Fruit fly (Drosophila melanogaster) whole organism, embryonic: ENCODE data around the gene Pdcd4.

Experiments used
- Blimp-1 ChIP-seq: fragments of 200-800 bp; sonication (Bioruptor generic); optimal IDR thresholded peaks from 3 replicates; lab custom pipeline; 2018; ENCODE audit warnings: missing biosample characterization, missing genetic modification characterization, mild to moderate bottlenecking, moderate library complexity, missing genetic modification reagents
- CG10959 ChIP-seq: fragments of 200-800 bp; sonication (Bioruptor generic); IDR thresholded peaks from 2 replicates; pipeline ENCODE4 v1.3.6; 2022; ENCODE audit warnings: missing biosample characterization, missing genetic modification characterization
- CG10979 ChIP-seq: fragments of 200-800 bp; sonication (Bioruptor generic); optimal IDR thresholded peaks from 2 replicates; lab custom pipeline; 2018; ENCODE audit warnings: missing biosample characterization, mild to moderate bottlenecking, missing genetic modification characterization, moderate library complexity
- CG12659 ChIP-seq: fragments of 200-800 bp; sonication (Bioruptor generic); optimal IDR thresholded peaks from 3 replicates; lab custom pipeline; 2017; ENCODE audit warnings: mild to moderate bottlenecking, missing biosample characterization, missing genetic modification reagents, missing genetic modification characterization
- CG13296 ChIP-seq: fragments of 200-800 bp; sonication (Bioruptor generic); optimal IDR thresholded peaks from 3 replicates; lab custom pipeline; 2018; ENCODE audit warnings: missing biosample characterization, mild to moderate bottlenecking, missing genetic modification characterization
- CG14710 ChIP-seq: fragments of 200-800 bp; sonication (Bioruptor generic); optimal IDR thresholded peaks from 3 replicates; lab custom pipeline; 2019; ENCODE audit warnings: missing biosample characterization, mild to moderate bottlenecking, missing genetic modification characterization, moderate library complexity
- CG16863 ChIP-seq: fragments of 200-800 bp; sonication (Bioruptor generic); optimal IDR thresholded peaks from 3 replicates; lab custom pipeline; 2016; ENCODE audit warnings: missing biosample characterization, missing genetic modification characterization
- CG17385 ChIP-seq: fragments of 200-800 bp; sonication (Bioruptor generic); optimal IDR thresholded peaks from 3 replicates; lab custom pipeline; 2018; ENCODE audit warnings: missing biosample characterization, mild to moderate bottlenecking, missing genetic modification characterization
- CG18262 ChIP-seq: fragments of 200-800 bp; optimal IDR thresholded peaks from 3 replicates; lab custom pipeline; 2019; ENCODE audit warnings: missing biosample characterization, mild to moderate bottlenecking, missing genetic modification characterization, moderate library complexity
- CG2678 ChIP-seq: fragments of 200-800 bp; sonication (Bioruptor generic); optimal IDR thresholded peaks from 3 replicates; lab custom pipeline; 2019; ENCODE audit warnings: missing biosample characterization, mild to moderate bottlenecking, missing genetic modification characterization, moderate library complexity
- CG34422 ChIP-seq: fragments of 200-800 bp; sonication (Bioruptor generic); IDR thresholded peaks from 3 replicates; pipeline ENCODE4 v1.3.6; 2022; ENCODE audit warnings: missing biosample characterization, missing genetic modification characterization
- CG3726 ChIP-seq: fragments of 200-800 bp; sonication (Bioruptor generic); IDR thresholded peaks from 3 replicates; pipeline ENCODE4, ENCODE4 v1.3.6; 2022; ENCODE audit warnings: missing biosample characterization, missing genetic modification characterization
- CG6254 ChIP-seq: fragments of 200-800 bp; sonication (Bioruptor generic); optimal IDR thresholded peaks from 3 replicates; lab custom pipeline; 2017; ENCODE audit warnings: mild to moderate bottlenecking, missing biosample characterization, missing genetic modification reagents, missing genetic modification characterization
- CG9932 ChIP-seq: fragments of 200-800 bp; sonication (Bioruptor generic); IDR thresholded peaks from 2 replicates; pipeline ENCODE4 v1.3.6; 2022; ENCODE audit warnings: missing biosample characterization, missing genetic modification characterization
- Chrac-16 ChIP-seq: fragments of 200-800 bp; sonication (Bioruptor generic); optimal IDR thresholded peaks from 3 replicates; lab custom pipeline; 2016; ENCODE audit warnings: missing biosample characterization, missing genetic modification characterization
- Dek ChIP-seq: fragments of 200-800 bp; sonication (Bioruptor generic); optimal IDR thresholded peaks from 3 replicates; lab custom pipeline; 2019; ENCODE audit warnings: missing biosample characterization, mild to moderate bottlenecking, missing genetic modification characterization, moderate library complexity
- Dll ChIP-seq: fragments of 200-800 bp; sonication (Bioruptor generic); IDR thresholded peaks from 4 replicates; pipeline ENCODE4 v1.3.6; 2022; ENCODE audit warnings: missing biosample characterization, missing genetic modification characterization; ENCODE audit not compliant: partially characterized antibody
- Fer2 ChIP-seq: fragments of 200-800 bp; sonication (Bioruptor generic); optimal IDR thresholded peaks from 2 replicates; lab custom pipeline; 2018; ENCODE audit warnings: missing biosample characterization, mild to moderate bottlenecking, missing genetic modification characterization, moderate library complexity
- HLH3B ChIP-seq: fragments of 200-800 bp; sonication (Bioruptor generic); IDR thresholded peaks from 2 replicates; pipeline ENCODE4 v1.3.6; 2022; ENCODE audit warnings: missing biosample characterization, missing genetic modification characterization
- Hr78 ChIP-seq, 2 experiments: fragments of 200-800 bp in 1 of 2; fragments of >200 bp in 1 of 2; sonication (Bioruptor generic) in 1 of 2; optimal IDR thresholded peaks; 2 replicates each; lab custom pipeline; 2017 to 2019; ENCODE audit warnings: missing biosample characterization in 2 of 2, missing genetic modification characterization in 2 of 2, mild to moderate bottlenecking in 1 of 2, moderate library complexity in 1 of 2
- NfI ChIP-seq: fragments of 200-800 bp; sonication (Bioruptor generic); optimal IDR thresholded peaks from 3 replicates; lab custom pipeline; 2018; ENCODE audit warnings: missing biosample characterization, mild to moderate bottlenecking, missing genetic modification characterization, moderate library complexity
- Ravus ChIP-seq: fragments of 200-800 bp; sonication (Bioruptor generic); IDR thresholded peaks from 2 replicates; pipeline ENCODE4 v1.3.6; 2022; ENCODE audit warnings: missing biosample characterization, missing genetic modification characterization
- Sox102F ChIP-seq: fragments of 200-800 bp; sonication (Bioruptor generic); optimal IDR thresholded peaks from 2 replicates; lab custom pipeline; 2018; ENCODE audit warnings: missing biosample characterization, mild to moderate bottlenecking, missing genetic modification characterization, moderate library complexity
- Xrp1 ChIP-seq: fragments of 200-800 bp; sonication (Bioruptor generic); IDR thresholded peaks from 2 replicates; pipeline ENCODE4 v1.3.6; 2022; ENCODE audit warnings: missing biosample characterization, missing genetic modification characterization
- bigmax ChIP-seq: fragments of 200-800 bp; sonication (Bioruptor generic); optimal IDR thresholded peaks from 2 replicates; lab custom pipeline; 2018; ENCODE audit warnings: missing biosample characterization, mild to moderate bottlenecking, missing genetic modification characterization
- cg ChIP-seq: fragments of 200-800 bp; sonication (Bioruptor generic); optimal IDR thresholded peaks from 3 replicates; lab custom pipeline; 2019; ENCODE audit warnings: missing biosample characterization, mild to moderate bottlenecking, missing genetic modification characterization, moderate library complexity
- cwo ChIP-seq: fragments of 200-800 bp; sonication (Bioruptor generic); optimal IDR thresholded peaks from 3 replicates; lab custom pipeline; 2017; ENCODE audit warnings: missing biosample characterization, missing genetic modification characterization, mild to moderate bottlenecking, moderate library complexity, missing genetic modification reagents
- danr ChIP-seq: fragments of 200-800 bp; sonication (Bioruptor generic); IDR thresholded peaks from 2 replicates; pipeline ENCODE4 v1.3.6; 2022; ENCODE audit warnings: missing biosample characterization, missing genetic modification characterization
- dmrt99B ChIP-seq: fragments of 200-800 bp; sonication (Bioruptor generic); optimal IDR thresholded peaks from 2 replicates; lab custom pipeline; 2018; ENCODE audit warnings: missing biosample characterization, mild to moderate bottlenecking, missing genetic modification characterization, moderate library complexity
- ems ChIP-seq: fragments of 200-800 bp; sonication (Bioruptor generic); optimal IDR thresholded peaks from 3 replicates; lab custom pipeline; 2016; ENCODE audit warnings: missing biosample characterization, missing genetic modification characterization
- eve ChIP-seq, 2 experiments: fragments of >200 bp; optimal IDR thresholded peaks; 2 replicates each; lab custom pipeline; 2017; ENCODE audit warnings: missing biosample characterization in 2 of 2, missing genetic modification characterization in 2 of 2
- gce ChIP-seq: fragments of 200-800 bp; sonication (Bioruptor generic); IDR thresholded peaks from 3 replicates; pipeline ENCODE4 v1.3.6; 2022; ENCODE audit warnings: missing biosample characterization, missing genetic modification characterization
- gro ChIP-seq: fragments of 200-800 bp; sonication (Bioruptor generic); optimal IDR thresholded peaks from 2 replicates; lab custom pipeline; 2016; ENCODE audit warnings: missing biosample characterization, missing genetic modification characterization
- ind ChIP-seq: fragments of 200-800 bp; sonication (Bioruptor generic); optimal IDR thresholded peaks from 3 replicates; lab custom pipeline; 2016; ENCODE audit warnings: missing biosample characterization, missing genetic modification characterization
- jing ChIP-seq: fragments of 200-800 bp; sonication (Bioruptor generic); optimal IDR thresholded peaks from 2 replicates; lab custom pipeline; 2018; ENCODE audit warnings: missing biosample characterization, mild to moderate bottlenecking, missing genetic modification characterization
- ken ChIP-seq: fragments of 200-800 bp; sonication (Bioruptor generic); IDR thresholded peaks from 3 replicates; pipeline ENCODE4 v1.3.6; 2022; ENCODE audit warnings: missing biosample characterization, missing genetic modification characterization
- mam ChIP-seq: fragments of 200-800 bp; sonication (Bioruptor generic); optimal IDR thresholded peaks from 3 replicates; lab custom pipeline; 2016; ENCODE audit warnings: missing biosample characterization, missing genetic modification characterization
- pho ChIP-seq: fragments of 200-800 bp; sonication (Bioruptor generic); optimal IDR thresholded peaks from 2 replicates; lab custom pipeline; 2016; ENCODE audit warnings: missing biosample characterization, missing genetic modification characterization
- psq ChIP-seq: fragments of 200-800 bp; sonication (Bioruptor generic); optimal IDR thresholded peaks from 2 replicates; lab custom pipeline; 2017; ENCODE audit warnings: missing biosample characterization, missing genetic modification characterization
- run ChIP-seq: fragments of 200-800 bp; sonication (Bioruptor generic); optimal IDR thresholded peaks from 3 replicates; lab custom pipeline; 2018; ENCODE audit warnings: missing biosample characterization, mild to moderate bottlenecking, missing genetic modification characterization
- sens-2 ChIP-seq: fragments of 200-800 bp; sonication (Bioruptor generic); IDR thresholded peaks from 2 replicates; pipeline ENCODE4 v1.3.6; 2022; ENCODE audit warnings: missing biosample characterization, missing genetic modification characterization
- so ChIP-seq: fragments of 200-800 bp; sonication (Bioruptor generic); IDR thresholded peaks from 3 replicates; pipeline ENCODE4 v1.3.6; 2022; ENCODE audit warnings: missing biosample characterization, missing genetic modification characterization
- tio ChIP-seq: fragments of 200-800 bp; sonication (Bioruptor generic); optimal IDR thresholded peaks from 2 replicates; lab custom pipeline; 2017; ENCODE audit warnings: missing biosample characterization, missing genetic modification characterization, inconsistent platforms
- twi ChIP-seq: fragments of 200-800 bp; optimal IDR thresholded peaks from 2 replicates; lab custom pipeline; 2019; ENCODE audit warnings: missing biosample characterization, mild to moderate bottlenecking, missing genetic modification characterization, moderate library complexity
- unc-4 ChIP-seq: fragments of 200-800 bp; sonication (Bioruptor generic); IDR thresholded peaks from 2 replicates; pipeline ENCODE4 v1.3.6; 2022; ENCODE audit warnings: missing biosample characterization, missing genetic modification characterization; ENCODE audit not compliant: partially characterized antibody
- vvl ChIP-seq: fragments of 200-800 bp; sonication (Bioruptor generic); IDR thresholded peaks from 2 replicates; pipeline ENCODE4 v1.3.6; 2022; ENCODE audit warnings: missing biosample characterization, missing genetic modification characterization
- zen ChIP-seq: fragments of 200-800 bp; sonication (Bioruptor generic); optimal IDR thresholded peaks from 3 replicates; lab custom pipeline; 2018; ENCODE audit warnings: missing biosample characterization, mild to moderate bottlenecking, missing genetic modification characterization, moderate library complexity

Gene Pdcd4

dm6 chrX:13748906-13749872 lies 6.0 kb downstream of the Pdcd4 start (continued):
- peak; percentile 5 for TF ChIP-seq CG16863 (GFP tag; lab: Kevin White, UChicago)
- TF ChIP-seq Sox102F (GFP tag; lab: Kevin White, UChicago): peak; percentile 69
- peak; percentile 70 for TF ChIP-seq CG13296 (GFP tag; lab: Kevin White, UChicago)
- TF ChIP-seq vvl (GFP tag; lab: Robert Waterston, UW): peak; percentile 88
- TF ChIP-seq Xrp1 (GFP tag; lab: Robert Waterston, UW): peak; percentile 64; the same call in 1 of the 2 replicates
- TF ChIP-seq Chrac-16 (GFP tag; lab: Kevin White, UChicago): peak; percentile 21
- no peak for TF ChIP-seq Dll
- TF ChIP-seq Blimp-1: peak; percentile 51
- no peak for TF ChIP-seq ems (GFP tag; lab: Kevin White, UChicago)
- no peak for TF ChIP-seq bigmax
- TF ChIP-seq gro (GFP tag; lab: Kevin White, UChicago): no peak
- no peak for TF ChIP-seq sens-2 (GFP tag; lab: Robert Waterston, UW)
- TF ChIP-seq unc-4 (GFP tag; lab: Robert Waterston, UW): no peak
- TF ChIP-seq CG10959 (GFP tag; lab: Robert Waterston, UW): no peak
- TF ChIP-seq cg (GFP tag; lab: Kevin White, UChicago): peak; percentile 33
- TF ChIP-seq Fer2: peak; percentile 39
- peak; percentile 26 for TF ChIP-seq CG6254 (GFP tag; lab: Kevin White, UChicago)
- peak; percentile 67 for TF ChIP-seq NfI
- peak; percentile 48; the same call in 1 of the 3 replicates for TF ChIP-seq gce (GFP tag; lab: Robert Waterston, UW)
- TF ChIP-seq twi (tag; lab: Kevin White, UChicago): peak; percentile 9
- no peak for TF ChIP-seq jing (GFP tag; lab: Kevin White, UChicago)
- peak; percentile 58 for TF ChIP-seq ind (GFP tag; lab: Kevin White, UChicago)
- TF ChIP-seq so (GFP tag; lab: Robert Waterston, UW): peak; percentile 61; the same call in 1 of the 3 replicates
- peak; percentile 72 for TF ChIP-seq CG17385 (GFP tag; lab: Kevin White, UChicago)
- TF ChIP-seq CG14710 (tag; lab: Kevin White, UChicago): peak; percentile 38
- peak; percentile 54; the same call in 1 of the 3 replicates for TF ChIP-seq CG3726 (GFP tag; lab: Robert Waterston, UW)
- TF ChIP-seq dmrt99B (tag; lab: Kevin White, UChicago): peak; percentile 81
- no peak for TF ChIP-seq danr (GFP tag; lab: Robert Waterston, UW)
- TF ChIP-seq pho (GFP tag; lab: Kevin White, UChicago): peak; percentile 54
- peak in 1 of 2 experiments; percentile 26 for TF ChIP-seq Hr78 (GFP tag; optimal IDR thresholded peaks at IDR 0.05; lab: Kevin White, UChicago)
- peak; percentile 74 for TF ChIP-seq CG18262 (tag; lab: Kevin White, UChicago)
- TF ChIP-seq CG10979 (tag; lab: Kevin White, UChicago): peak; percentile 61
- TF ChIP-seq HLH3B: peak; percentile 78
- TF ChIP-seq eve (GFP tag; optimal IDR thresholded peaks at IDR 0.05; lab: Kevin White, UChicago): peak in 1 of 2 experiments; percentile 39
- peak; percentile 62 for TF ChIP-seq psq (GFP tag; lab: Kevin White, UChicago)
- peak; percentile 83 for TF ChIP-seq CG9932 (GFP tag; lab: Robert Waterston, UW)
- peak; percentile 74 for TF ChIP-seq CG12659 (GFP tag; lab: Kevin White, UChicago)
- no peak for TF ChIP-seq ken (GFP tag; lab: Robert Waterston, UW)
- peak; percentile 22 for TF ChIP-seq zen (tag; lab: Kevin White, UChicago)
- TF ChIP-seq CG2678 (tag; lab: Kevin White, UChicago): peak; percentile 89
- TF ChIP-seq CG34422 (GFP tag; lab: Robert Waterston, UW): peak; percentile 71; the same call in 1 of the 3 replicates
- peak; percentile 59 for TF ChIP-seq tio (GFP tag; lab: Kevin White, UChicago)
- TF ChIP-seq Ravus: peak; percentile 49
- peak; percentile 76 for TF ChIP-seq cwo (GFP tag; lab: Kevin White, UChicago)
- TF ChIP-seq run: peak; percentile 43
- peak; percentile 66 for TF ChIP-seq Dek
- peak; percentile 26 for TF ChIP-seq mam
